Worm (Caenorhabditis elegans) whole organism, late embryonic: ENCODE results near the gene nlp-35.

ENCODE experiments used
- ama-1 ChIP-seq: fragments of 150-350 bp; optimal IDR thresholded peaks from 2 replicates; lab custom pipeline; 2014
- ceh-9 ChIP-seq: sonication (generic microtip); optimal IDR thresholded peaks from 2 replicates; lab custom pipeline; 2016; ENCODE audit warnings: mild to moderate bottlenecking, missing genetic modification characterization, inconsistent platforms, missing compliant biosample characterization
- che-1 ChIP-seq: sonication (generic microtip); optimal IDR thresholded peaks from 2 replicates; lab custom pipeline; 2016; ENCODE audit warnings: mild to moderate bottlenecking, missing genetic modification characterization, missing compliant biosample characterization
- dmd-4 ChIP-seq: sonication (generic microtip); optimal IDR thresholded peaks from 2 replicates; lab custom pipeline; 2016; ENCODE audit warnings: borderline replicate concordance, missing genetic modification characterization, missing compliant biosample characterization
- nhr-11 ChIP-seq: fragments of 150-350 bp; optimal IDR thresholded peaks from 2 replicates; lab custom pipeline; 2014; ENCODE audit warnings: missing biosample characterization, missing genetic modification characterization
- pag-3 ChIP-seq: sonication (generic microtip); optimal IDR thresholded peaks from 2 replicates; lab custom pipeline; 2016; ENCODE audit warnings: missing compliant biosample characterization, missing genetic modification characterization, borderline replicate concordance
- pqm-1 ChIP-seq: sonication (generic microtip); optimal IDR thresholded peaks from 2 replicates; lab custom pipeline; 2016; ENCODE audit warnings: missing genetic modification characterization, missing compliant biosample characterization
- ttx-3 ChIP-seq: sonication (generic microtip); optimal IDR thresholded peaks from 2 replicates; lab custom pipeline; 2016; ENCODE audit warnings: missing genetic modification reagents, missing genetic modification characterization, missing compliant biosample characterization

ce11 chrIV:9480936-9481335, 37.8 kb downstream of the nlp-35 start, which contains the start of gene cng-3:
- no peak for TF ChIP-seq ttx-3 (tag; lab: Kevin White, UChicago)
- TF ChIP-seq ama-1 (lab: Kevin White, UChicago): no peak
- TF ChIP-seq pag-3 (tag; lab: Kevin White, UChicago): no peak
- TF ChIP-seq pqm-1 (tag; lab: Kevin White, UChicago): no peak
- TF ChIP-seq ceh-9 (tag; lab: Kevin White, UChicago): no peak
- no peak for TF ChIP-seq dmd-4 (tag; lab: Kevin White, UChicago)
- no peak for TF ChIP-seq che-1 (tag; lab: Kevin White, UChicago)
- TF ChIP-seq nhr-11: no peak
